Worm (Caenorhabditis elegans) whole organism, L2 larva: ENCODE measurements around the gene rfk-1.

Experiments
- C34F6.9 ChIP-seq: fragments of 150-350 bp; optimal IDR thresholded peaks from 2 replicates; lab custom pipeline; 2014; ENCODE audit warnings: missing biosample characterization, missing genetic modification characterization
- F13H6.1 ChIP-seq: sonication (generic microtip); optimal IDR thresholded peaks from 2 replicates; lab custom pipeline; 2016; ENCODE audit warnings: missing genetic modification characterization, missing compliant biosample characterization
- R02D3.7 ChIP-seq: fragments of 150-350 bp; optimal IDR thresholded peaks from 2 replicates; lab custom pipeline; 2014; ENCODE audit warnings: missing biosample characterization, missing genetic modification characterization
- Y55F3AM.14 ChIP-seq: fragments of 200-800 bp; sonication (Bioruptor generic); optimal IDR thresholded peaks from 2 replicates; lab custom pipeline; 2018; ENCODE audit warnings: mild to moderate bottlenecking, missing genetic modification characterization, missing compliant biosample characterization
- ZK546.5 ChIP-seq: sonication (generic microtip); optimal IDR thresholded peaks from 2 replicates; lab custom pipeline; 2017; ENCODE audit warnings: missing biosample characterization, missing genetic modification characterization
- alr-1 ChIP-seq: fragments of 150-350 bp; optimal IDR thresholded peaks from 2 replicates; lab custom pipeline; 2014; ENCODE audit warnings: missing biosample characterization, missing genetic modification characterization
- aly-2 ChIP-seq: fragments of 150-350 bp; optimal IDR thresholded peaks from 2 replicates; lab custom pipeline; 2014; ENCODE audit warnings: missing biosample characterization, missing genetic modification characterization
- blmp-1 ChIP-seq: sonication (generic microtip); optimal IDR thresholded peaks from 2 replicates; lab custom pipeline; 2017; ENCODE audit warnings: missing genetic modification characterization, mild to moderate bottlenecking, missing compliant biosample characterization, antibody characterized with exemption, moderate library complexity; ENCODE audit not compliant: insufficient read depth
- ceh-16 ChIP-seq: fragments of 150-350 bp; optimal IDR thresholded peaks from 2 replicates; lab custom pipeline; 2014; ENCODE audit warnings: missing biosample characterization, missing genetic modification characterization
- ceh-82 ChIP-seq: fragments of 150-350 bp; optimal IDR thresholded peaks from 2 replicates; lab custom pipeline; 2014; ENCODE audit warnings: missing biosample characterization, missing genetic modification characterization
- crh-2 ChIP-seq: sonication (generic microtip); optimal IDR thresholded peaks from 2 replicates; lab custom pipeline; 2017; ENCODE audit warnings: missing biosample characterization, missing genetic modification characterization
- egl-27 ChIP-seq: sonication (generic microtip); optimal IDR thresholded peaks from 3 replicates; lab custom pipeline; 2017; ENCODE audit warnings: missing biosample characterization, missing genetic modification reagents, missing genetic modification characterization
- elt-1 ChIP-seq: fragments of 150-350 bp; optimal IDR thresholded peaks from 2 replicates; lab custom pipeline; 2014; ENCODE audit warnings: missing biosample characterization, missing genetic modification characterization
- fos-1 ChIP-seq: fragments of 150-350 bp; optimal IDR thresholded peaks from 2 replicates; lab custom pipeline; 2014; ENCODE audit warnings: missing biosample characterization, missing genetic modification characterization
- gmeb-1 ChIP-seq: fragments of 150-350 bp; optimal IDR thresholded peaks from 2 replicates; lab custom pipeline; 2014; ENCODE audit warnings: missing biosample characterization, missing genetic modification characterization
- lin-11 ChIP-seq: fragments of 150-350 bp; sonication (generic microtip); optimal IDR thresholded peaks from 2 replicates; lab custom pipeline; 2014; ENCODE audit warnings: missing biosample characterization, missing genetic modification characterization, inconsistent platforms, mixed read lengths
- lin-13 ChIP-seq: fragments of 150-350 bp; optimal IDR thresholded peaks from 2 replicates; lab custom pipeline; 2014; ENCODE audit warnings: missing biosample characterization, missing genetic modification reagents, missing genetic modification characterization
- lin-39 ChIP-seq: fragments of 150-350 bp; optimal IDR thresholded peaks from 2 replicates; lab custom pipeline; 2014; ENCODE audit warnings: missing biosample characterization, missing genetic modification reagents, missing genetic modification characterization
- lsy-2 ChIP-seq, 2 experiments: fragments of 150-350 bp in 1 of 2; sonication (generic microtip) in 1 of 2; optimal IDR thresholded peaks; 2 replicates each; lab custom pipeline; 2014 to 2017; ENCODE audit warnings: missing biosample characterization in 2 of 2, missing genetic modification characterization in 2 of 2
- mab-5 ChIP-seq: fragments of 150-350 bp; optimal IDR thresholded peaks from 2 replicates; lab custom pipeline; 2014; ENCODE audit warnings: missing biosample characterization, missing genetic modification characterization
- mbf-1 ChIP-seq: sonication (generic microtip); optimal IDR thresholded peaks from 2 replicates; lab custom pipeline; 2017; ENCODE audit warnings: missing biosample characterization, missing genetic modification characterization
- mdl-1 ChIP-seq, 2 experiments: fragments of 150-350 bp in 1 of 2; sonication (generic microtip) in 1 of 2; optimal IDR thresholded peaks; 2 replicates each; lab custom pipeline; 2017; ENCODE audit warnings: missing biosample characterization in 2 of 2, missing genetic modification characterization in 2 of 2
- nhr-11 ChIP-seq: fragments of 150-350 bp; optimal IDR thresholded peaks from 2 replicates; lab custom pipeline; 2014; ENCODE audit warnings: missing biosample characterization, missing genetic modification characterization
- nhr-12 ChIP-seq: fragments of 150-350 bp; optimal IDR thresholded peaks from 2 replicates; lab custom pipeline; 2014; ENCODE audit warnings: missing biosample characterization, missing genetic modification characterization
- nhr-129 ChIP-seq: fragments of 150-350 bp; optimal IDR thresholded peaks from 2 replicates; lab custom pipeline; 2014; ENCODE audit warnings: missing biosample characterization, missing genetic modification characterization
- nhr-21 ChIP-seq: fragments of 150-350 bp; optimal IDR thresholded peaks from 2 replicates; lab custom pipeline; 2014; ENCODE audit warnings: missing biosample characterization, missing genetic modification characterization
- nhr-23 ChIP-seq: fragments of 150-350 bp; optimal IDR thresholded peaks from 2 replicates; lab custom pipeline; 2014; ENCODE audit warnings: missing biosample characterization, missing genetic modification reagents, missing genetic modification characterization
- nhr-237 ChIP-seq: fragments of 150-350 bp; optimal IDR thresholded peaks from 2 replicates; lab custom pipeline; 2014; ENCODE audit warnings: missing biosample characterization, missing genetic modification characterization
- nhr-25 ChIP-seq: fragments of 150-350 bp; sonication (generic microtip); optimal IDR thresholded peaks from 3 replicates; lab custom pipeline; 2014; ENCODE audit warnings: missing biosample characterization, missing genetic modification characterization
- nhr-6 ChIP-seq: fragments of 150-350 bp; optimal IDR thresholded peaks from 2 replicates; lab custom pipeline; 2014; ENCODE audit warnings: missing biosample characterization, missing genetic modification characterization
- nhr-77 ChIP-seq: fragments of 150-350 bp; optimal IDR thresholded peaks from 2 replicates; lab custom pipeline; 2014; ENCODE audit warnings: missing biosample characterization, missing genetic modification characterization
- sem-4 ChIP-seq: fragments of 150-350 bp; optimal IDR thresholded peaks from 2 replicates; lab custom pipeline; 2014; ENCODE audit warnings: missing biosample characterization, missing genetic modification reagents, missing genetic modification characterization
- sma-3 ChIP-seq: sonication (generic microtip); optimal IDR thresholded peaks from 2 replicates; lab custom pipeline; 2016; ENCODE audit warnings: missing genetic modification reagents, missing genetic modification characterization, missing compliant biosample characterization
- sma-9 ChIP-seq, 2 experiments: fragments of 150-350 bp in 1 of 2; sonication (generic microtip) in 1 of 2; optimal IDR thresholded peaks; 2 replicates each; lab custom pipeline; 2014 to 2016; ENCODE audit warnings: missing genetic modification characterization in 2 of 2, mild to moderate bottlenecking in 1 of 2, missing biosample characterization in 1 of 2, missing compliant biosample characterization in 1 of 2, missing genetic modification reagents in 1 of 2, moderate library complexity in 1 of 2
- snpc-4 ChIP-seq: fragments of 150-350 bp; optimal IDR thresholded peaks from 2 replicates; lab custom pipeline; 2014; ENCODE audit warnings: missing biosample characterization, missing genetic modification characterization
- unc-39 ChIP-seq: fragments of 150-350 bp; optimal IDR thresholded peaks from 2 replicates; lab custom pipeline; 2014; ENCODE audit warnings: missing biosample characterization, missing genetic modification characterization
- unc-55 ChIP-seq: fragments of 150-350 bp; sonication (generic microtip); optimal IDR thresholded peaks from 3 replicates; lab custom pipeline; 2014; ENCODE audit warnings: missing biosample characterization, missing genetic modification reagents, missing genetic modification characterization
- zag-1 ChIP-seq: fragments of 150-350 bp; optimal IDR thresholded peaks from 2 replicates; lab custom pipeline; 2014; ENCODE audit warnings: missing biosample characterization, missing genetic modification characterization
- ztf-1 ChIP-seq: fragments of 200-800 bp; sonication (Bioruptor generic); conservative IDR thresholded peaks from 2 replicates; pipeline ENCODE4 v1.3.6; 2022; ENCODE audit warnings: missing genetic modification characterization, missing compliant biosample characterization
- ztf-4 ChIP-seq: fragments of 150-350 bp; optimal IDR thresholded peaks from 2 replicates; lab custom pipeline; 2014; ENCODE audit warnings: missing biosample characterization, missing genetic modification characterization

Gene rfk-1

DNA sequence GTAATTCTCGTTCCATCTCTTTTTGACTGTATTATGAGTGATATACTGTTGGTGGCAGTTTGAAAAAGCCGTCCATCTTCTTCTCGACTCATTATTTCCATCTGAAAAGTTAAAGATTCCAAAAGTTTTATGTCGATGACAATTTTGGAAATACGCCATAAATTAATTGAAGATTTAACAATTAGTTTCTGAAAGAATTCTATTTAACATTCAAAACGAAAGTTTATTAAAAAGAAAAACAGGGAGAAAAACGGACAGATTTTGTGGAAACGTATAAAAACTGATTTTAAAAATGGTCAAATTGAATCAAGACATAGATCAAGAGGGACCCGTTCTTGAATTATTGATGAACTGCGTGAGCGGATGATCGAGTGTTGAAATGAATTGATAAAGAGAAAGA lies 4.6 kb upstream of the rfk-1 start, which contains the start of gene R10H10.7:
Gene R10H10.7, minus strand, starts transcription at position 101 of the 400 bp plus-strand sequence.
- TF ChIP-seq nhr-77 (tag; lab: Kevin White, UChicago) = no peak
- no peak for TF ChIP-seq mab-5 (tag; lab: Kevin White, UChicago)
- TF ChIP-seq elt-1 (tag; lab: Kevin White, UChicago) = no peak
- TF ChIP-seq aly-2 (tag; lab: Kevin White, UChicago) = no peak
- TF ChIP-seq crh-2 (tag; lab: Kevin White, UChicago) = no peak
- no peak for TF ChIP-seq sma-3 (GFP tag; lab: Kevin White, UChicago)
- TF ChIP-seq ztf-1 (GFP tag; lab: Robert Waterston, UW) = no peak
- TF ChIP-seq nhr-11 = no peak
- TF ChIP-seq ZK546.5 (tag; lab: Kevin White, UChicago) = no peak
- no peak for TF ChIP-seq zag-1
- no peak for TF ChIP-seq sem-4 (tag; lab: Kevin White, UChicago)
- no peak for TF ChIP-seq lin-39 (tag; lab: Kevin White, UChicago)
- TF ChIP-seq nhr-25 (tag; lab: Kevin White, UChicago) = no peak
- no peak for TF ChIP-seq ceh-16 (tag; lab: Kevin White, UChicago)
- TF ChIP-seq mbf-1 (tag; lab: Kevin White, UChicago) = no peak
- TF ChIP-seq, all 48 proteins: peak for 0

DNA sequence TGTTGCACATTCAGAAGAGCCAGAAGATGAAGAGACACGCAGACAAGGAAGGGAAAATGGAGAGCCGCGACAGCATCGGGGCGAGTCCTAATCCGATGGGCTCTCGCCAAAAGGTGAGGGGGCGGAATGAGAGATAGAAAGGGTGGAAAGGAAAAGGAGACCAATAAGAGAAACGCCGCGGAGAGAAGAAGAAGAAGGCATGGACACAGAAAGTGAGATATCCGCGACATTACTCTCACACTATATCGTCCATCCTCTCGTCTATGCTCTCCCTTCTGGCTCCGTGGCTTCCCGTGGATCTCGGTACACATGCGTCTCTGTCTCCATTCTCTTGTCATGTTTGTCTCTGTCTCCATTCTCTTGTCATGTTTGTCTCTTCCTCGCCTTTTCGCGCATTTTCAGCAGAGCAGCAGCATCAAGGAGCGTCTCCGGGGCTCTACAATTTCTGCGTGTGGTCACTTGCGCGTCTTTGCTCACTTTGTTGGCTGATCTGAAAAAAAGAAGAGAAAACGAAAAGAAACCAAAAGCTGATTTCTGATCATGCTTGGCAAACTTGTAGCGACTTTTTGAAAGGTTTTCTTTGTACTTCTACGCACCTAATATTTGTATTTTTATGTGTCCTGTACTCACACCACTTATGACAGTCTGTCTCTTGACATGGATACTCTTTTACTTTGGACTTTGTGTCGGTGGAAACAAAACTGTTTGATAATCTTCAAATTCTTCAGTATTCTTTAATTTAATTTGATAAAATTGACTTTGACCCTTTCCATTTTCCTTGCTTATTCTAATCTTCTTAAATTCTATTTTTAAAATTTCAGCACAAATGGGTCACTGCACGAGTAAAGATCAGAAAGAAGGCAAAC lies 5.9 kb downstream of the rfk-1 start, which contains the start of gene gpa-7:
Gene gpa-7, plus strand, starts transcription at position 816 of the 866 bp plus-strand sequence.
- TF ChIP-seq blmp-1 (tag; lab: Kevin White, UChicago) (no peak), nhr-129 (tag; lab: Kevin White, UChicago) (peak; percentile 78), C34F6.9 (tag; lab: Kevin White, UChicago) (peak; percentile 84), sma-3 (GFP tag; lab: Kevin White, UChicago) (no peak), crh-2 (tag; lab: Kevin White, UChicago) (peak; percentile 59), ztf-1 (GFP tag; lab: Robert Waterston, UW) (no peak), nhr-6 (peak; percentile 56), lin-13 (GFP tag; lab: Kevin White, UChicago) (peak; percentile 28), sem-4 (tag; lab: Kevin White, UChicago) (peak; percentile 52), unc-55 (peak; percentile 67), F13H6.1 (peak; percentile 91), ZK546.5 (tag; lab: Kevin White, UChicago) (no peak), mdl-1 (tag; optimal IDR thresholded peaks at IDR 0.05; lab: Kevin White, UChicago) (peak; percentile 32 to 35), ceh-82 (tag; lab: Kevin White, UChicago) (no peak), lin-39 (tag; lab: Kevin White, UChicago) (no peak), mab-5 (tag; lab: Kevin White, UChicago) (no peak), nhr-23 (tag; lab: Kevin White, UChicago) (no peak), Y55F3AM.14 (peak; percentile 22), R02D3.7 (tag; lab: Kevin White, UChicago) (no peak), lin-11 (tag; lab: Kevin White, UChicago) (peak; percentile 69), snpc-4 (peak; percentile 38), nhr-25 (tag; lab: Kevin White, UChicago) (no peak), sma-9 (GFP tag; optimal IDR thresholded peaks at IDR 0.05; lab: Kevin White, UChicago) (peak; percentile 82), sma-9 (tag; optimal IDR thresholded peaks at IDR 0.05; lab: Kevin White, UChicago) (no peak), egl-27 (peak; percentile 22), nhr-12 (tag; lab: Kevin White, UChicago) (no peak), zag-1 (peak; percentile 85), nhr-77 (tag; lab: Kevin White, UChicago) (no peak), fos-1 (tag; lab: Kevin White, UChicago) (peak; percentile 27), aly-2 (tag; lab: Kevin White, UChicago) (no peak), ztf-4 (tag; lab: Kevin White, UChicago) (peak; percentile 18), gmeb-1 (tag; lab: Kevin White, UChicago) (no peak), lsy-2 (tag; optimal IDR thresholded peaks at IDR 0.05; lab: Kevin White, UChicago) (peak; percentile 25 to 62), ceh-16 (tag; lab: Kevin White, UChicago) (no peak), unc-39 (tag; lab: Kevin White, UChicago) (no peak), nhr-237 (tag; lab: Kevin White, UChicago) (no peak), nhr-21 (tag; lab: Kevin White, UChicago) (peak; percentile 22), alr-1 (tag; lab: Kevin White, UChicago) (no peak)
